Fruit fly (Drosophila melanogaster) whole organism, embryonic: ENCODE results near the gene CG31223.
A peak's percentile ranks its signal among the peaks of the same experiment; 100 is the strongest.

Source experiments
- CG1024 ChIP-seq: fragments of 200-800 bp; sonication (Bioruptor generic); IDR thresholded peaks from 2 replicates; pipeline ENCODE4 v1.3.6; 2022; ENCODE audit warnings: missing biosample characterization, missing genetic modification characterization
- CG10431 ChIP-seq: fragments of 200-800 bp; sonication (Bioruptor generic); optimal IDR thresholded peaks from 3 replicates; lab custom pipeline; 2018; ENCODE audit warnings: missing biosample characterization, mild to moderate bottlenecking, missing genetic modification characterization
- CG10565 ChIP-seq: fragments of 200-800 bp; sonication (Bioruptor generic); optimal IDR thresholded peaks from 3 replicates; lab custom pipeline; 2016; ENCODE audit warnings: missing biosample characterization, mild to moderate bottlenecking, missing genetic modification characterization
- CG10654 ChIP-seq: fragments of 200-800 bp; sonication (Bioruptor generic); optimal IDR thresholded peaks from 2 replicates; lab custom pipeline; 2016; ENCODE audit warnings: missing biosample characterization, missing genetic modification characterization
- CG11504 ChIP-seq: fragments of 200-800 bp; sonication (Bioruptor generic); optimal IDR thresholded peaks from 3 replicates; lab custom pipeline; 2019; ENCODE audit warnings: missing biosample characterization, mild to moderate bottlenecking, missing genetic modification characterization, moderate library complexity
- CG11723 ChIP-seq: fragments of 200-800 bp; sonication (Bioruptor generic); optimal IDR thresholded peaks from 2 replicates; lab custom pipeline; 2017; ENCODE audit warnings: missing biosample characterization, mild to moderate bottlenecking, missing genetic modification characterization
- CG12744 ChIP-seq: fragments of 200-800 bp; sonication (Bioruptor generic); optimal IDR thresholded peaks from 2 replicates; lab custom pipeline; 2016; ENCODE audit warnings: missing biosample characterization, missing genetic modification characterization
- CG14050 ChIP-seq: fragments of 200-800 bp; sonication (Bioruptor generic); IDR thresholded peaks from 3 replicates; pipeline ENCODE4 v1.3.6; 2022; ENCODE audit warnings: missing biosample characterization, missing genetic modification characterization
- CG14965 ChIP-seq: fragments of 200-800 bp; sonication (Bioruptor generic); optimal IDR thresholded peaks from 2 replicates; lab custom pipeline; 2016; ENCODE audit warnings: missing biosample characterization, missing genetic modification characterization, borderline replicate concordance
- CG2199 ChIP-seq: fragments of 200-800 bp; sonication (Bioruptor generic); IDR thresholded peaks from 3 replicates; pipeline ENCODE4 v1.3.6; 2022; ENCODE audit warnings: missing biosample characterization, missing genetic modification characterization
- CG2678 ChIP-seq: fragments of 200-800 bp; sonication (Bioruptor generic); optimal IDR thresholded peaks from 3 replicates; lab custom pipeline; 2019; ENCODE audit warnings: missing biosample characterization, mild to moderate bottlenecking, missing genetic modification characterization, moderate library complexity
- CG3163 ChIP-seq: fragments of 200-800 bp; sonication (Bioruptor generic); optimal IDR thresholded peaks from 3 replicates; lab custom pipeline; 2016; ENCODE audit warnings: missing biosample characterization, missing genetic modification characterization
- CG33557 ChIP-seq: fragments of 200-800 bp; sonication (Bioruptor generic); optimal IDR thresholded peaks from 2 replicates; lab custom pipeline; 2019; ENCODE audit warnings: missing biosample characterization, mild to moderate bottlenecking, missing genetic modification characterization, moderate library complexity
- CG4617 ChIP-seq: fragments of 200-800 bp; sonication (Bioruptor generic); optimal IDR thresholded peaks from 3 replicates; lab custom pipeline; 2016; ENCODE audit warnings: missing biosample characterization, missing genetic modification characterization, borderline replicate concordance
- CG8924 ChIP-seq: fragments of 200-800 bp; optimal IDR thresholded peaks from 3 replicates; lab custom pipeline; 2019; ENCODE audit warnings: missing biosample characterization, mild to moderate bottlenecking, missing genetic modification characterization, moderate library complexity
- CHES-1-like ChIP-seq: fragments of 200-800 bp; sonication (Bioruptor generic); optimal IDR thresholded peaks from 2 replicates; lab custom pipeline; 2016; ENCODE audit warnings: missing biosample characterization, missing genetic modification characterization
- CTCF ChIP-seq: fragments of 200-800 bp; sonication (Bioruptor generic); optimal IDR thresholded peaks from 2 replicates; lab custom pipeline; 2017; ENCODE audit warnings: missing biosample characterization, mild to moderate bottlenecking, missing genetic modification characterization, moderate library complexity
- CrebB ChIP-seq: fragments of 200-800 bp; sonication (Bioruptor generic); optimal IDR thresholded peaks from 3 replicates; lab custom pipeline; 2018; ENCODE audit warnings: missing biosample characterization, mild to moderate bottlenecking, missing genetic modification characterization
- Doc3 ChIP-seq: fragments of 200-800 bp; sonication (Bioruptor generic); IDR thresholded peaks from 3 replicates; pipeline ENCODE4 v1.3.6; 2022; ENCODE audit warnings: missing biosample characterization, missing genetic modification characterization; ENCODE audit not compliant: partially characterized antibody
- Drgx ChIP-seq: fragments of 200-800 bp; sonication (Bioruptor generic); IDR thresholded peaks from 2 replicates; pipeline ENCODE4 v1.3.6; 2022; ENCODE audit warnings: missing biosample characterization, missing genetic modification characterization
- Ets65A ChIP-seq: fragments of 200-800 bp; sonication (Bioruptor generic); peaks from one replicate; lab custom pipeline; 2016; ENCODE audit warnings: missing biosample characterization, missing genetic modification characterization
- GATAe ChIP-seq: fragments of 200-800 bp; sonication (Bioruptor generic); conservative IDR thresholded peaks from 2 replicates; pipeline ENCODE4 v1.3.6; 2022; ENCODE audit warnings: missing biosample characterization, missing genetic modification characterization
- Gug ChIP-seq: fragments of 200-800 bp; sonication (Bioruptor generic); IDR thresholded peaks from 4 replicates; pipeline ENCODE4 v1.3.6; 2022; ENCODE audit warnings: missing biosample characterization, missing genetic modification characterization
- HLH3B ChIP-seq: fragments of 200-800 bp; sonication (Bioruptor generic); IDR thresholded peaks from 2 replicates; pipeline ENCODE4 v1.3.6; 2022; ENCODE audit warnings: missing biosample characterization, missing genetic modification characterization
- HLH54F ChIP-seq: fragments of 200-800 bp; sonication (Bioruptor generic); optimal IDR thresholded peaks from 3 replicates; lab custom pipeline; 2016; ENCODE audit warnings: missing biosample characterization, missing genetic modification characterization
- HLHmδ ChIP-seq: fragments of 200-800 bp; sonication (Bioruptor generic); optimal IDR thresholded peaks from 2 replicates; lab custom pipeline; 2018; ENCODE audit warnings: missing biosample characterization, mild to moderate bottlenecking, missing genetic modification characterization, moderate library complexity
- Hmr ChIP-seq: fragments of 200-800 bp; sonication (Bioruptor generic); optimal IDR thresholded peaks from 3 replicates; lab custom pipeline; 2017; ENCODE audit warnings: mild to moderate bottlenecking, missing biosample characterization, missing genetic modification reagents, missing genetic modification characterization
- NC2β ChIP-seq: fragments of 200-800 bp; sonication (Bioruptor generic); optimal IDR thresholded peaks from 2 replicates; lab custom pipeline; 2016; ENCODE audit warnings: missing biosample characterization, missing genetic modification characterization
- Oaz ChIP-seq: fragments of 200-800 bp; sonication (Bioruptor generic); IDR thresholded peaks from 2 replicates; pipeline ENCODE4 v1.3.6; 2022; ENCODE audit warnings: missing biosample characterization, missing genetic modification characterization
- Rfx ChIP-seq: fragments of 200-800 bp; sonication (Bioruptor generic); IDR thresholded peaks from 2 replicates; pipeline ENCODE4 v1.3.6; 2022; ENCODE audit warnings: missing biosample characterization, missing genetic modification characterization
- YL-1 ChIP-seq: fragments of 200-800 bp; sonication (Bioruptor generic); optimal IDR thresholded peaks from 3 replicates; lab custom pipeline; 2017; ENCODE audit warnings: missing biosample characterization, mild to moderate bottlenecking, missing genetic modification characterization
- amos ChIP-seq: fragments of 200-800 bp; sonication (Bioruptor generic); IDR thresholded peaks from 2 replicates; pipeline ENCODE4 v1.3.6; 2022; ENCODE audit warnings: missing biosample characterization, missing genetic modification characterization; ENCODE audit not compliant: partially characterized antibody
- ash1 ChIP-seq: fragments of 200-800 bp; sonication (Bioruptor generic); optimal IDR thresholded peaks from 2 replicates; lab custom pipeline; 2018; ENCODE audit warnings: missing biosample characterization, mild to moderate bottlenecking, missing genetic modification characterization
- crp ChIP-seq, 2 experiments: fragments of 200-800 bp; sonication (Bioruptor generic); optimal IDR thresholded peaks; 2 replicates in 1 of 2; 3 replicates in 1 of 2; lab custom pipeline; 2017; ENCODE audit warnings: missing biosample characterization in 2 of 2, missing genetic modification characterization in 2 of 2, mild to moderate bottlenecking in 1 of 2, moderate library complexity in 1 of 2
- dpn ChIP-seq, 2 experiments: fragments of 200-800 bp; sonication (Bioruptor generic); optimal IDR thresholded peaks; 3 replicates each; lab custom pipeline; 2016; ENCODE audit warnings: missing biosample characterization in 2 of 2, missing genetic modification characterization in 2 of 2
- gt ChIP-seq: fragments of 200-800 bp; sonication (Bioruptor generic); IDR thresholded peaks from 2 replicates; pipeline ENCODE4 v1.3.6; 2022; ENCODE audit warnings: missing biosample characterization, missing genetic modification characterization
- hbn ChIP-seq: fragments of 200-800 bp; sonication (Bioruptor generic); IDR thresholded peaks from 2 replicates; pipeline ENCODE4 v1.3.6; 2022; ENCODE audit warnings: missing biosample characterization, missing genetic modification characterization; ENCODE audit not compliant: partially characterized antibody
- ken ChIP-seq: fragments of 200-800 bp; sonication (Bioruptor generic); IDR thresholded peaks from 3 replicates; pipeline ENCODE4 v1.3.6; 2022; ENCODE audit warnings: missing biosample characterization, missing genetic modification characterization
- kni ChIP-seq: fragments of 200-800 bp; sonication (Bioruptor generic); optimal IDR thresholded peaks from 3 replicates; lab custom pipeline; 2017; ENCODE audit warnings: mild to moderate bottlenecking, missing biosample characterization, missing genetic modification reagents, missing genetic modification characterization
- mam ChIP-seq: fragments of 200-800 bp; sonication (Bioruptor generic); optimal IDR thresholded peaks from 3 replicates; lab custom pipeline; 2016; ENCODE audit warnings: missing biosample characterization, missing genetic modification characterization
- nerfin-1 ChIP-seq: fragments of 200-800 bp; sonication (Bioruptor generic); optimal IDR thresholded peaks from 3 replicates; lab custom pipeline; 2019; ENCODE audit warnings: missing biosample characterization, mild to moderate bottlenecking, missing genetic modification characterization, moderate library complexity
- odd ChIP-seq: fragments of 200-800 bp; sonication (Bioruptor generic); optimal IDR thresholded peaks from 2 replicates; lab custom pipeline; 2017; ENCODE audit warnings: missing biosample characterization, mild to moderate bottlenecking, missing genetic modification characterization
- pros ChIP-seq: fragments of 200-800 bp; sonication (Bioruptor generic); optimal IDR thresholded peaks from 3 replicates; lab custom pipeline; 2019; ENCODE audit warnings: missing biosample characterization, mild to moderate bottlenecking, missing genetic modification characterization, moderate library complexity
- psq ChIP-seq: fragments of 200-800 bp; sonication (Bioruptor generic); optimal IDR thresholded peaks from 2 replicates; lab custom pipeline; 2017; ENCODE audit warnings: missing biosample characterization, missing genetic modification characterization
- rib ChIP-seq: fragments of 200-800 bp; sonication (Bioruptor generic); IDR thresholded peaks from 2 replicates; pipeline ENCODE4 v1.3.6; 2022; ENCODE audit warnings: missing biosample characterization, missing genetic modification characterization
- ro ChIP-seq: fragments of 200-800 bp; sonication (Bioruptor generic); IDR thresholded peaks from 2 replicates; pipeline ENCODE4 v1.3.6; 2022; ENCODE audit warnings: missing biosample characterization, missing genetic modification characterization
- so ChIP-seq: fragments of 200-800 bp; sonication (Bioruptor generic); IDR thresholded peaks from 3 replicates; pipeline ENCODE4 v1.3.6; 2022; ENCODE audit warnings: missing biosample characterization, missing genetic modification characterization
- ssp ChIP-seq: fragments of 200-800 bp; sonication (Bioruptor generic); IDR thresholded peaks from 2 replicates; pipeline ENCODE4 v1.3.6; 2022; ENCODE audit warnings: missing biosample characterization, missing genetic modification characterization
- zfh1 ChIP-seq: fragments of 200-800 bp; sonication (Bioruptor generic); IDR thresholded peaks from 3 replicates; pipeline ENCODE4 v1.3.6; 2022; ENCODE audit warnings: missing biosample characterization, missing genetic modification characterization
- zfh2 ChIP-seq: fragments of 200-800 bp; sonication (Bioruptor generic); optimal IDR thresholded peaks from 2 replicates; lab custom pipeline; 2016; ENCODE audit warnings: missing biosample characterization, missing genetic modification characterization

Gene CG31223

DNA sequence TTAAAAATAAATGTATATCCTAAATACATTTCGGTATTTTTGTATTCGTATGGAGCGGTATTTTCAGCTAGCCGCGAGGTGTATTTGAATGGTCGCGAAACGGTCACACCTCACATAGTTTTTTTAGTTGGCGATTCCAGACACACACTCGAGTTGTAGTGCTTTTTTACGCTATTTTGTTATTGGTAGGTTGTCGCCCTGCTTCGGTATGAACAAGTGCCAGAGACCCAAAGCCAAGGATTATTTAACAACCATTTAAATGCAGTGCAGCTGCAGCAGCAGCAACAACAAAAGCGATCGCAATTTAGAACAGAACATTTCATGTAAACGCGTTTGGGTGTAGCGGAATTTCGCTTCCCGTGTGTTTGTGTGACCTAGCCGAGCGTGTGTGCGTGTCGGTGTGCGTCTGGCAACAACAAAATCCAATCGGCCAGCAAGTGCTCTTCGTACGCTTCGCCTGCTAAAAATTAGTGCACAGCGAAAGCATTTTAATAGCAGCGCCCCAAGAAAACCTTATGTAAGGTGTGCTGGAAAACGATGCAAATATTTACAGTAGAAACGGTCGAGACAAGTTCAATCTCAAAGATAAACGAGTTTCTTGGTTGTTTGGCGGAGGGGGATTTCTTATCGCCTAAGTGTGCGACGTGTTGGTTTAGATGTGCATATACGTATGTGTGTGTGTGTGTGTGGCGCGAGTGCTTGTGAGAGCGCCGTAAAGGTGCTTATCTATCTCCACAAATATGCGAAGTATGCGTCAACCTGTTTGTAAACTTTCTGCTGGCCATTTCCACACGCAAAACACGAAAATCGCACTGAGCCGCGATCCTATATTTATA is 2.0 kb downstream of the CG31223 start, which contains the start of gene Synd (continued):
- TF ChIP-seq Doc3 (GFP tag; lab: Robert Waterston, UW): no peak
- TF ChIP-seq zfh2: peak; percentile 10
- TF ChIP-seq Ets65A (GFP tag; lab: Kevin White, UChicago): no peak
- no peak for TF ChIP-seq ken (GFP tag; lab: Robert Waterston, UW)
- 0 out of 2 replicates have a peak, but pooled peaks have one; percentile 12 for TF ChIP-seq GATAe
- no peak for TF ChIP-seq CG11723 (GFP tag; lab: Kevin White, UChicago)
- no peak for TF ChIP-seq mam (GFP tag; lab: Kevin White, UChicago)
- no peak for TF ChIP-seq gt (GFP tag; lab: Robert Waterston, UW)
- peak; percentile 38 for TF ChIP-seq Hmr (GFP tag; lab: Kevin White, UChicago)
- no peak for TF ChIP-seq CG12744 (GFP tag; lab: Kevin White, UChicago)
- TF ChIP-seq amos (GFP tag; lab: Robert Waterston, UW): peak; percentile 18; the same call in 1 of the 2 replicates
- TF ChIP-seq YL-1 (GFP tag; lab: Kevin White, UChicago): peak; percentile 44
- 0 out of 2 replicates have a peak, but pooled peaks have one; percentile 16 for TF ChIP-seq Drgx (GFP tag; lab: Robert Waterston, UW)
- no peak for TF ChIP-seq odd (GFP tag; lab: Kevin White, UChicago)
- peak; percentile 15 for TF ChIP-seq CG3163
- no peak for TF ChIP-seq CG10565
- no peak for TF ChIP-seq NC2β (GFP tag; lab: Kevin White, UChicago)
- peak; percentile 10 for TF ChIP-seq CG33557 (GFP tag; lab: Kevin White, UChicago)
- no peak for TF ChIP-seq zfh1 (GFP tag; lab: Robert Waterston, UW)
- no peak; the same call in 1 of the 2 replicates for TF ChIP-seq rib
- peak; percentile 71 for TF ChIP-seq kni (GFP tag; lab: Kevin White, UChicago)
- TF ChIP-seq pros (GFP tag; lab: Kevin White, UChicago): peak; percentile 90
- peak; percentile 99 for TF ChIP-seq nerfin-1 (tag; lab: Kevin White, UChicago)
- TF ChIP-seq CG10431: peak; percentile 79
- no peak for TF ChIP-seq CG1024 (GFP tag; lab: Robert Waterston, UW)
- peak; percentile 34 for TF ChIP-seq CG11504 (tag; lab: Kevin White, UChicago)
- TF ChIP-seq psq (GFP tag; lab: Kevin White, UChicago): no peak
- no peak for TF ChIP-seq ro (GFP tag; lab: Robert Waterston, UW)
- TF ChIP-seq dpn (GFP tag; optimal IDR thresholded peaks at IDR 0.05; lab: Kevin White, UChicago): peak in 1 of 2 experiments; percentile 49
- TF ChIP-seq so (GFP tag; lab: Robert Waterston, UW): no peak
- peak; percentile 31; the same call in 1 of the 2 replicates for TF ChIP-seq hbn (GFP tag; lab: Robert Waterston, UW)
- TF ChIP-seq ssp (GFP tag; lab: Robert Waterston, UW): no peak
- TF ChIP-seq CG8924 (tag; lab: Kevin White, UChicago): peak; percentile 63
- peak; percentile 35 for TF ChIP-seq HLH54F (GFP tag; lab: Kevin White, UChicago)
- TF ChIP-seq CG4617 (GFP tag; lab: Kevin White, UChicago): peak; percentile 35
- TF ChIP-seq CrebB (tag; lab: Kevin White, UChicago): peak; percentile 31
- TF ChIP-seq Gug: no peak
- no peak for TF ChIP-seq CTCF
- TF ChIP-seq Rfx (GFP tag; lab: Robert Waterston, UW): peak; percentile 16; the same call in 1 of the 2 replicates
- TF ChIP-seq CG2199 (GFP tag; lab: Robert Waterston, UW): no peak
- TF ChIP-seq HLHmδ (GFP tag; lab: Kevin White, UChicago): no peak
- no peak for TF ChIP-seq CG14965 (GFP tag; lab: Kevin White, UChicago)
- TF ChIP-seq HLH3B (GFP tag; lab: Robert Waterston, UW): no peak
- TF ChIP-seq CG10654 (GFP tag; lab: Kevin White, UChicago): no peak
- TF ChIP-seq CG14050 (GFP tag; lab: Robert Waterston, UW): no peak
- no peak for TF ChIP-seq ash1 (GFP tag; lab: Kevin White, UChicago)
- peak; percentile 52 for TF ChIP-seq CG2678
- peak in 1 of 2 experiments; percentile 64 for TF ChIP-seq crp (GFP tag; optimal IDR thresholded peaks at IDR 0.05; lab: Kevin White, UChicago)
- peak; percentile 25 for TF ChIP-seq CHES-1-like (GFP tag; lab: Kevin White, UChicago)
- TF ChIP-seq Oaz (GFP tag; lab: Robert Waterston, UW): no peak
